Fruit fly (Drosophila melanogaster) whole organism, pupa: Measurements from ENCODE around the gene CG17544.
A peak's percentile ranks its signal among the peaks of the same experiment; 100 is the strongest.

Experiments used
- CG32121 ChIP-seq: fragments of 200-800 bp; sonication (Bioruptor generic); IDR thresholded peaks from 2 replicates; pipeline ENCODE4 v1.3.6; 2022; ENCODE audit warnings: missing biosample characterization, missing genetic modification characterization
- CG4496 ChIP-seq: fragments of 200-800 bp; sonication (Bioruptor generic); IDR thresholded peaks from 3 replicates; pipeline ENCODE4 v1.3.6; 2022; ENCODE audit warnings: missing biosample characterization, missing genetic modification characterization
- gl ChIP-seq: fragments of 200-800 bp; sonication (Bioruptor generic); optimal IDR thresholded peaks from 2 replicates; lab custom pipeline; 2018; ENCODE audit warnings: missing biosample characterization, mild to moderate bottlenecking, missing genetic modification characterization
- rn ChIP-seq: fragments of 200-800 bp; sonication (Bioruptor generic); IDR thresholded peaks from 2 replicates; pipeline ENCODE4 v1.3.6; 2022; ENCODE audit warnings: missing biosample characterization, missing genetic modification characterization

dm6 chr2L:19434260-19434659 lies 36.0 kb upstream of the CG17544 start:
- no peak for TF ChIP-seq rn (GFP tag; lab: Robert Waterston, UW)
- TF ChIP-seq CG4496 (GFP tag; lab: Robert Waterston, UW), result 0 out of 3 replicates have a peak, but pooled peaks have one; percentile 16
- TF ChIP-seq CG32121 (GFP tag; lab: Robert Waterston, UW), result no peak
- no peak for TF ChIP-seq gl (tag; lab: Kevin White, UChicago)
